Fruit fly (Drosophila melanogaster): ENCODE data around the gene CG13999.

The CG13999 gene

DNA sequence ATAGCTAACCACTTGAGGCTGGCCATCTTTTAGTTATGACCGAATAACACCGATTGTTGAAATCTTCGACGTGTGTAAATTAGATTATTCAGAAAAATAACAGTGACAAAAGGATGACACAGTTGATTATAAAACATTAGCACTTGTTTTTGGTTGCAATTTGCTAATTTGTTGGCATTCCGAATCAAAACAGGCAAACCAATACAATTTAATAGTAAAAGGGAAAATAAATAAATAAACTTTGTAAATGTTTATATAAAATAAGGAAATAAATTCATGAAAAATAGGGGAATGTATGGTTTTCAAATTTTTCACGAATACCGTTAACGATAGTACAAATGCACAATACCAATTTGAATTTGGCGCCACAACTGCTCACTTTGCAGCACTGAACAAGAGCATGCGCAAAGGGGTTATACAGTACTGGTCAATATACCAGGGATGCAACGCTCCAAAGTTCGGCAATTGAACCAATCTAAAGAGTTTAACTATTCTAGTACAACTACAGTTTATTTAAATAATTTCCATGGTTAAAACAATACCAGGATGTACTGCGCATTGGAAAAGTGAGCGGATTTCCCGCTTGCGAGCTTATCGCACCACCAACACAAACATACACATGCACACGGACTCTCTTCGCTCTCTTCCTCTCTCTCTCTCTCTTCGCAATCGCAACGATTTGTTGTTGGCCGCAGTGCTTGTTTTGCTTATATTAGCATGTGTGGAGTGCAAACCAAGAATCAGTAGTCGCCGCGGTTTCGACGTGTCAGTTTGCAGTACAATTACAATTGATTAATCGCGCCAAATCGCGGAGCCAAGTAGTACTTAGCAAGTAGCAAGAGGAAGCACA lies 12.8 kb downstream of the CG13999 start, which contains the start of the genes Sfp26Ad and Gpdh1 (continued):
- TF ChIP-seq ato (GFP tag; IDR thresholded peaks at IDR 0.05; ENCODE audit: partially characterized antibody) (peak; percentile 15; the same call in 1 of the 2 replicates), CG7786 (GFP tag; optimal IDR thresholded peaks at IDR 0.05) (peak; percentile 77), ATbp (GFP tag; optimal IDR thresholded peaks at IDR 0.05) (peak; percentile 37), Optix (GFP tag; IDR thresholded peaks at IDR 0.05) (0 out of 3 replicates have a peak, but pooled peaks have one; percentile 40), dm (GFP tag; optimal IDR thresholded peaks at IDR 0.05) (no peak), tx (GFP tag; optimal IDR thresholded peaks at IDR 0.05) (peak; percentile 83), HLH4C (GFP tag; IDR thresholded peaks at IDR 0.05; ENCODE audit: partially characterized antibody) (peak; percentile 44; the same call in 2 of the 3 replicates), row (GFP tag; IDR thresholded peaks at IDR 0.05) (peak; percentile 77), vvl (GFP tag; IDR thresholded peaks at IDR 0.05) (peak; percentile 80), zf30C (GFP tag; optimal IDR thresholded peaks at IDR 0.05) (no peak), CG4707 (GFP tag; optimal IDR thresholded peaks at IDR 0.05) (peak; percentile 13), CG1792 (GFP tag; optimal IDR thresholded peaks at IDR 0.05) (peak; percentile 56), bigmax (GFP tag; optimal IDR thresholded peaks at IDR 0.05) (peak; percentile 23), fru (optimal IDR thresholded peaks at IDR 0.05) (no peak), Hr39 (optimal IDR thresholded peaks at IDR 0.05) (no peak), dpn (GFP tag; optimal IDR thresholded peaks at IDR 0.05) (peak; percentile 87 to 90), CG16863 (GFP tag; optimal IDR thresholded peaks at IDR 0.05) (peak; percentile 46), CG2875 (GFP tag; optimal IDR thresholded peaks at IDR 0.05) (peak; percentile 61), hkb (optimal IDR thresholded peaks at IDR 0.05) (no peak), hkb (GFP tag; IDR thresholded peaks at IDR 0.05) (peak; percentile 74), lab (GFP tag; optimal IDR thresholded peaks at IDR 0.05) (peak; percentile 87), NC2α (GFP tag; optimal IDR thresholded peaks at IDR 0.05) (peak; percentile 51), ci (GFP tag; IDR thresholded peaks at IDR 0.05) (peak; percentile 91), CHES-1-like (GFP tag; optimal IDR thresholded peaks at IDR 0.05) (peak; percentile 70), CG30403 (GFP tag; optimal IDR thresholded peaks at IDR 0.05) (peak; percentile 83), CG16813 (GFP tag; IDR thresholded peaks at IDR 0.05; ENCODE audit: partially characterized antibody) (0 out of 3 replicates have a peak, but pooled peaks have one; percentile 36), Rx (GFP tag; IDR thresholded peaks at IDR 0.05) (peak; percentile 44), CG14441 (GFP tag; IDR thresholded peaks at IDR 0.05) (peak; percentile 60), grau (tag; optimal IDR thresholded peaks at IDR 0.05) (peak; percentile 66), Hsf (GFP tag; optimal IDR thresholded peaks at IDR 0.05) (peak; percentile 77), tin (GFP tag; optimal IDR thresholded peaks at IDR 0.05) (peak; percentile 86), shn (GFP tag; optimal IDR thresholded peaks at IDR 0.05) (peak; percentile 55), sna (GFP tag; IDR thresholded peaks at IDR 0.05; ENCODE audit: partially characterized antibody) (peak; percentile 47), Oaz (GFP tag; IDR thresholded peaks at IDR 0.05) (no peak), gce (GFP tag; IDR thresholded peaks at IDR 0.05) (no peak; the same call in 2 of the 3 replicates), CG1024 (GFP tag; IDR thresholded peaks at IDR 0.05) (peak; percentile 53; the same call in 1 of the 2 replicates), ac (GFP tag; optimal IDR thresholded peaks at IDR 0.05) (no peak), ems (GFP tag; optimal IDR thresholded peaks at IDR 0.05) (peak; percentile 87), Hmr (GFP tag; optimal IDR thresholded peaks at IDR 0.05) (peak; percentile 82), bbx (GFP tag; IDR thresholded peaks at IDR 0.05; ENCODE audit: partially characterized antibody) (no peak; the same call in 1 of the 2 replicates), jing (GFP tag; optimal IDR thresholded peaks at IDR 0.05) (peak; percentile 21), Fer2 (tag; optimal IDR thresholded peaks at IDR 0.05) (peak; percentile 43), CG9437 (GFP tag; optimal IDR thresholded peaks at IDR 0.05) (peak; percentile 17), CG4730 (GFP tag; IDR thresholded peaks at IDR 0.05) (peak; percentile 47; the same call in 1 of the 2 replicates), da (GFP tag; optimal IDR thresholded peaks at IDR 0.05) (peak; percentile 10), CG10565 (GFP tag; optimal IDR thresholded peaks at IDR 0.05) (peak; percentile 68), croc (GFP tag; conservative IDR thresholded peaks at IDR 0.05) (0 out of 3 replicates have a peak, but pooled peaks have one; percentile 17), CG3281 (GFP tag; optimal IDR thresholded peaks at IDR 0.05) (peak; percentile 60), trh (GFP tag; optimal IDR thresholded peaks at IDR 0.05) (peak; percentile 65)
